Fruit fly (Drosophila melanogaster): ENCODE results near the gene Oseg5.

Oseg5 gene

DNA sequence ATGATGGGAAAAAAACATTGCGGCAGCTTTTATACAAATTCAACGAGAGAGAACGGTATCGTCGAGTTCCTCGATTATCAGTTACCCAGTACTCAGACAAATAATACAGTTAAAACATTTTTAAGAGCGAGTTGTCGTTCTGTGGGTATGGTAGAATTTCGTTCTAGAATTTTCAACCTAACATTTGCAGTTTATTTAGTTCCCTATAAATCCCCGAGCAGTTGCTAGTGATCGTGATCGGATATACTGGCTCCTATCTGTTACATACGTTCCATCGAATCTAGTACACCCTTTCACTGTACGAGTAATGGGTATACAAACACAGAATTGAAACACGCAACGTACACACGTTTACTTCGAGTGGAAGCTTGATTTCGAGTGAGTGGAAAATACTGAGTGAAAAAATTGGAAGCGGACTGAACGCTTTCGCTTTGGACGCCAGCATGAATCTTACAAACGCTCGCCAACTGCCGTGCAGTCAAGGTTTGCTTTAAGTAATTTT lies 29.2 kb upstream of the Oseg5 start, which contains the start of gene CG9338 (continued):
- peak; percentile 58 for TF ChIP-seq eyg (GFP tag; optimal IDR thresholded peaks at IDR 0.05)
- TF ChIP-seq fru (optimal IDR thresholded peaks at IDR 0.05) = no peak
- no peak for TF ChIP-seq Dfd (GFP tag; optimal IDR thresholded peaks at IDR 0.05)
- peak; percentile 85 for TF ChIP-seq CG17568 (GFP tag; optimal IDR thresholded peaks at IDR 0.05)
- TF ChIP-seq CG7556 (GFP tag; optimal IDR thresholded peaks at IDR 0.05) = peak; percentile 86
- peak; percentile 89 for TF ChIP-seq CG2120 (GFP tag; optimal IDR thresholded peaks at IDR 0.05)
- peak; percentile 85 to 86 for TF ChIP-seq dpn (GFP tag; optimal IDR thresholded peaks at IDR 0.05)
- TF ChIP-seq CG9817 (tag; optimal IDR thresholded peaks at IDR 0.05) = peak; percentile 69
- TF ChIP-seq en (GFP tag; optimal IDR thresholded peaks at IDR 0.05) = peak; percentile 71
- peak; percentile 93 for TF ChIP-seq CG9215 (GFP tag; IDR thresholded peaks at IDR 0.05)
- TF ChIP-seq slbo (GFP tag; IDR thresholded peaks at IDR 0.05) = peak; percentile 79
- TF ChIP-seq Myb (GFP tag; optimal IDR thresholded peaks at IDR 0.05) = peak; percentile 68
- TF ChIP-seq stwl (tag; optimal IDR thresholded peaks at IDR 0.05) = no peak
- TF ChIP-seq br (optimal IDR thresholded peaks at IDR 0.05) = no peak
- TF ChIP-seq maf-S (GFP tag; optimal IDR thresholded peaks at IDR 0.05) = peak; percentile 64
- TF ChIP-seq Neu2 (GFP tag; optimal IDR thresholded peaks at IDR 0.05; ENCODE audit: borderline replicate concordance) = no peak
- TF ChIP-seq CG6813 (GFP tag; optimal IDR thresholded peaks at IDR 0.05) = peak; percentile 92
- TF ChIP-seq sna (GFP tag; IDR thresholded peaks at IDR 0.05; ENCODE audit: partially characterized antibody) = no peak
- TF ChIP-seq repo (GFP tag; optimal IDR thresholded peaks at IDR 0.05) = peak; percentile 76
- peak; percentile 87 for TF ChIP-seq Bteb2 (GFP tag; optimal IDR thresholded peaks at IDR 0.05)
- TF ChIP-seq Fer2 (tag; optimal IDR thresholded peaks at IDR 0.05) = peak; percentile 82
- TF ChIP-seq CG4854 (GFP tag; optimal IDR thresholded peaks at IDR 0.05) = peak; percentile 71
- TF ChIP-seq CG17186 (GFP tag; optimal IDR thresholded peaks at IDR 0.05) = peak; percentile 62
- TF ChIP-seq CG17359 (tag; optimal IDR thresholded peaks at IDR 0.05) = peak; percentile 95
- TF ChIP-seq CG11560 (tag; IDR thresholded peaks at IDR 0.05) = no peak
- TF ChIP-seq gsb-n (tag; optimal IDR thresholded peaks at IDR 0.05) = peak; percentile 43
- peak; percentile 95 for TF ChIP-seq sqz (GFP tag; optimal IDR thresholded peaks at IDR 0.05)
- TF ChIP-seq jigr1 (GFP tag; IDR thresholded peaks at IDR 0.05) = peak; percentile 74; the same call in 2 of the 3 replicates
- peak; percentile 95 for TF ChIP-seq CG17829 (tag; optimal IDR thresholded peaks at IDR 0.05)
- TF ChIP-seq CG14050 (GFP tag; IDR thresholded peaks at IDR 0.05) = peak; percentile 60
- peak; percentile 77 for TF ChIP-seq rib (GFP tag; IDR thresholded peaks at IDR 0.05)
- peak; percentile 48 for TF ChIP-seq Bdp1 (GFP tag; optimal IDR thresholded peaks at IDR 0.05)
- peak in 1 of 2 experiments; percentile 89 for TF ChIP-seq Eip74EF (GFP tag; optimal IDR thresholded peaks at IDR 0.05)
- TF ChIP-seq oc (tag; optimal IDR thresholded peaks at IDR 0.05) = no peak
- peak; percentile 17; the same call in 1 of the 3 replicates for TF ChIP-seq C15 (GFP tag; IDR thresholded peaks at IDR 0.05)
- TF ChIP-seq zfh2 (GFP tag; optimal IDR thresholded peaks at IDR 0.05) = peak; percentile 84
- peak; percentile 76 for TF ChIP-seq CG12299 (tag; optimal IDR thresholded peaks at IDR 0.05)
- peak; percentile 94 for TF ChIP-seq scrt (GFP tag; optimal IDR thresholded peaks at IDR 0.05)
- peak; percentile 31; the same call in 1 of the 2 replicates for TF ChIP-seq bowl (GFP tag; IDR thresholded peaks at IDR 0.05)
- peak; percentile 85 for TF ChIP-seq CG11085 (GFP tag; IDR thresholded peaks at IDR 0.05)
- TF ChIP-seq CG4617 (GFP tag; optimal IDR thresholded peaks at IDR 0.05; ENCODE audit: borderline replicate concordance) = peak; percentile 16
- peak; percentile 26 for TF ChIP-seq bigmax (GFP tag; optimal IDR thresholded peaks at IDR 0.05)
- peak in 1 of 2 experiments; percentile 4 for TF ChIP-seq Trl (optimal IDR thresholded peaks at IDR 0.05)
- TF ChIP-seq Trl (GFP tag; optimal IDR thresholded peaks at IDR 0.05) = peak; percentile 91
- TF ChIP-seq CG14441 (GFP tag; IDR thresholded peaks at IDR 0.05) = peak; percentile 95
- TF ChIP-seq HLH3B (GFP tag; IDR thresholded peaks at IDR 0.05) = peak; percentile 75; the same call in 1 of the 2 replicates
- peak; percentile 89 for TF ChIP-seq Nf-YC (tag; optimal IDR thresholded peaks at IDR 0.05)
- no peak for TF ChIP-seq Gsc (GFP tag; IDR thresholded peaks at IDR 0.05)
- TF ChIP-seq aop (GFP tag; IDR thresholded peaks at IDR 0.05) = no peak
- TF ChIP-seq CHES-1-like (GFP tag; optimal IDR thresholded peaks at IDR 0.05) = peak; percentile 88
- TF ChIP-seq HLH54F (GFP tag; optimal IDR thresholded peaks at IDR 0.05) = peak; percentile 73

Measured in whole organism, embryonic.